Fruit fly (Drosophila melanogaster) whole organism, embryonic: Measurements from ENCODE around the gene Zaf1.

Experiments used
- Aef1 ChIP-seq: fragments of 200-800 bp; sonication (Bioruptor generic); IDR thresholded peaks from 3 replicates; pipeline ENCODE4 v1.3.6; 2022; ENCODE audit warnings: missing biosample characterization, missing genetic modification characterization
- CG10274 ChIP-seq: fragments of 200-800 bp; sonication (Bioruptor generic); optimal IDR thresholded peaks from 3 replicates; lab custom pipeline; 2017; ENCODE audit warnings: missing biosample characterization, mild to moderate bottlenecking, missing genetic modification characterization
- CG10959 ChIP-seq: fragments of 200-800 bp; sonication (Bioruptor generic); IDR thresholded peaks from 2 replicates; pipeline ENCODE4 v1.3.6; 2022; ENCODE audit warnings: missing biosample characterization, missing genetic modification characterization
- CG11085 ChIP-seq: fragments of 200-800 bp; sonication (Bioruptor generic); IDR thresholded peaks from 2 replicates; pipeline ENCODE4 v1.3.6; 2022; ENCODE audit warnings: missing biosample characterization, missing genetic modification characterization
- CG11247 ChIP-seq: fragments of 200-800 bp; sonication (Bioruptor generic); IDR thresholded peaks from 2 replicates; pipeline ENCODE4 v1.3.6; 2022; ENCODE audit warnings: missing biosample characterization, missing genetic modification characterization
- CG11696 ChIP-seq: fragments of 200-800 bp; sonication (Bioruptor generic); IDR thresholded peaks from 2 replicates; pipeline ENCODE4 v1.3.6; 2022; ENCODE audit warnings: missing biosample characterization, missing genetic modification characterization
- CG12659 ChIP-seq: fragments of 200-800 bp; sonication (Bioruptor generic); optimal IDR thresholded peaks from 3 replicates; lab custom pipeline; 2017; ENCODE audit warnings: mild to moderate bottlenecking, missing biosample characterization, missing genetic modification reagents, missing genetic modification characterization
- CG12942 ChIP-seq: fragments of 200-800 bp; sonication (Bioruptor generic); optimal IDR thresholded peaks from 3 replicates; lab custom pipeline; 2016; ENCODE audit warnings: missing biosample characterization, missing genetic modification characterization
- CG13123 ChIP-seq: fragments of 200-800 bp; sonication (Bioruptor generic); optimal IDR thresholded peaks from 2 replicates; lab custom pipeline; 2016; ENCODE audit warnings: missing biosample characterization, missing genetic modification characterization
- CG13894 ChIP-seq: fragments of 200-800 bp; sonication (Bioruptor generic); optimal IDR thresholded peaks from 3 replicates; lab custom pipeline; 2018; ENCODE audit warnings: missing biosample characterization, mild to moderate bottlenecking, missing genetic modification characterization, moderate library complexity
- CG15479 ChIP-seq: fragments of 200-800 bp; sonication (Bioruptor generic); optimal IDR thresholded peaks from 3 replicates; lab custom pipeline; 2019; ENCODE audit warnings: missing biosample characterization, mild to moderate bottlenecking, missing genetic modification characterization, moderate library complexity
- CG16815 ChIP-seq: fragments of 200-800 bp; sonication (Bioruptor generic); optimal IDR thresholded peaks from 3 replicates; lab custom pipeline; 2017; ENCODE audit warnings: missing biosample characterization, mild to moderate bottlenecking, missing genetic modification characterization
- CG17612 ChIP-seq: fragments of 200-800 bp; sonication (Bioruptor generic); IDR thresholded peaks from 2 replicates; pipeline ENCODE4 v1.3.6; 2022; ENCODE audit warnings: missing biosample characterization, missing genetic modification characterization
- CG17829 ChIP-seq: fragments of 200-800 bp; optimal IDR thresholded peaks from 2 replicates; lab custom pipeline; 2019; ENCODE audit warnings: missing biosample characterization, mild to moderate bottlenecking, missing genetic modification characterization, moderate library complexity
- CG2202 ChIP-seq: fragments of 200-800 bp; sonication (Bioruptor generic); optimal IDR thresholded peaks from 2 replicates; lab custom pipeline; 2018; ENCODE audit warnings: missing biosample characterization, mild to moderate bottlenecking, missing genetic modification characterization
- CG7357 ChIP-seq: fragments of 200-800 bp; sonication (Bioruptor generic); IDR thresholded peaks from 3 replicates; pipeline ENCODE4 v1.3.6; 2022; ENCODE audit warnings: missing biosample characterization, missing genetic modification characterization
- Chrac-16 ChIP-seq: fragments of 200-800 bp; sonication (Bioruptor generic); optimal IDR thresholded peaks from 3 replicates; lab custom pipeline; 2016; ENCODE audit warnings: missing biosample characterization, missing genetic modification characterization
- Dll ChIP-seq: fragments of 200-800 bp; sonication (Bioruptor generic); IDR thresholded peaks from 4 replicates; pipeline ENCODE4 v1.3.6; 2022; ENCODE audit warnings: missing biosample characterization, missing genetic modification characterization; ENCODE audit not compliant: partially characterized antibody
- Doc2 ChIP-seq: fragments of 200-800 bp; sonication (Bioruptor generic); IDR thresholded peaks from 2 replicates; pipeline ENCODE4 v1.3.6; 2022; ENCODE audit warnings: missing biosample characterization, missing genetic modification characterization
- H15 ChIP-seq: fragments of 200-800 bp; sonication (Bioruptor generic); IDR thresholded peaks from 3 replicates; pipeline ENCODE4 v1.3.6; 2022; ENCODE audit warnings: missing biosample characterization, missing genetic modification characterization
- HHEX ChIP-seq: fragments of 200-800 bp; sonication (Bioruptor generic); optimal IDR thresholded peaks from 3 replicates; lab custom pipeline; 2017; ENCODE audit warnings: missing biosample characterization, mild to moderate bottlenecking, missing genetic modification characterization, missing genetic modification reagents
- HmgZ ChIP-seq: fragments of 200-800 bp; sonication (Bioruptor generic); optimal IDR thresholded peaks from 2 replicates; lab custom pipeline; 2018; ENCODE audit warnings: missing biosample characterization, mild to moderate bottlenecking, missing genetic modification characterization
- Hsf ChIP-seq: fragments of 200-800 bp; sonication (Bioruptor generic); optimal IDR thresholded peaks from 3 replicates; lab custom pipeline; 2016; ENCODE audit warnings: missing biosample characterization, missing genetic modification characterization
- Myb ChIP-seq: fragments of 200-800 bp; sonication (Bioruptor generic); optimal IDR thresholded peaks from 2 replicates; lab custom pipeline; 2016; ENCODE audit warnings: missing biosample characterization, missing genetic modification characterization
- NC2α ChIP-seq: fragments of 200-800 bp; sonication (Bioruptor generic); optimal IDR thresholded peaks from 2 replicates; lab custom pipeline; 2016; ENCODE audit warnings: missing biosample characterization, missing genetic modification characterization
- Sox102F ChIP-seq: fragments of 200-800 bp; sonication (Bioruptor generic); optimal IDR thresholded peaks from 2 replicates; lab custom pipeline; 2018; ENCODE audit warnings: missing biosample characterization, mild to moderate bottlenecking, missing genetic modification characterization, moderate library complexity
- abd-A ChIP-seq: fragments of 200-800 bp; sonication (Bioruptor generic); optimal IDR thresholded peaks from 3 replicates; lab custom pipeline; 2019; ENCODE audit warnings: missing biosample characterization, mild to moderate bottlenecking, missing genetic modification characterization, moderate library complexity
- ase ChIP-seq: fragments of 200-800 bp; sonication (Bioruptor generic); IDR thresholded peaks from 3 replicates; pipeline ENCODE4 v1.3.6; 2022; ENCODE audit warnings: missing biosample characterization, missing genetic modification characterization
- chm ChIP-seq: fragments of 200-800 bp; sonication (Bioruptor generic); IDR thresholded peaks from 2 replicates; pipeline ENCODE4 v1.3.6; 2022; ENCODE audit warnings: missing biosample characterization, missing genetic modification characterization
- crol ChIP-seq: fragments of 200-800 bp; sonication (Bioruptor generic); IDR thresholded peaks from 2 replicates; pipeline ENCODE4 v1.3.6; 2022; ENCODE audit warnings: missing biosample characterization, missing genetic modification characterization
- da ChIP-seq: fragments of 200-800 bp; sonication (Bioruptor generic); optimal IDR thresholded peaks from 2 replicates; lab custom pipeline; 2016; ENCODE audit warnings: missing biosample characterization, missing genetic modification characterization
- dan ChIP-seq: fragments of 200-800 bp; sonication (Bioruptor generic); IDR thresholded peaks from 2 replicates; pipeline ENCODE4 v1.3.6; 2022; ENCODE audit warnings: missing biosample characterization, missing genetic modification characterization
- en ChIP-seq: fragments of 200-800 bp; sonication (Bioruptor generic); optimal IDR thresholded peaks from 2 replicates; lab custom pipeline; 2016; ENCODE audit warnings: missing biosample characterization, missing genetic modification characterization
- gcm ChIP-seq: fragments of 200-800 bp; sonication (Bioruptor generic); optimal IDR thresholded peaks from 2 replicates; lab custom pipeline; 2019; ENCODE audit warnings: missing biosample characterization, mild to moderate bottlenecking, missing genetic modification characterization, moderate library complexity
- gcm2 ChIP-seq: fragments of 200-800 bp; sonication (Bioruptor generic); optimal IDR thresholded peaks from 2 replicates; lab custom pipeline; 2016; ENCODE audit warnings: missing biosample characterization, missing genetic modification characterization
- gsb ChIP-seq: fragments of 200-800 bp; sonication (Bioruptor generic); IDR thresholded peaks from 2 replicates; pipeline ENCODE4 v1.3.6; 2022; ENCODE audit warnings: missing biosample characterization, missing genetic modification characterization
- klu ChIP-seq: fragments of 200-800 bp; sonication (Bioruptor generic); IDR thresholded peaks from 2 replicates; pipeline ENCODE4 v1.3.6; 2022; ENCODE audit warnings: missing biosample characterization, missing genetic modification characterization
- nerfin-2 ChIP-seq: fragments of 200-800 bp; sonication (Bioruptor generic); IDR thresholded peaks from 2 replicates; pipeline ENCODE4 v1.3.6; 2022; ENCODE audit warnings: missing biosample characterization, missing genetic modification characterization; ENCODE audit not compliant: partially characterized antibody
- otp ChIP-seq: fragments of 200-800 bp; sonication (Bioruptor generic); IDR thresholded peaks from 3 replicates; pipeline ENCODE4, ENCODE4 v1.3.6; 2022; ENCODE audit warnings: missing biosample characterization, missing genetic modification characterization
- pnt ChIP-seq: fragments of 200-800 bp; sonication (Bioruptor generic); optimal IDR thresholded peaks from 3 replicates; lab custom pipeline; 2016; ENCODE audit warnings: missing biosample characterization, missing genetic modification characterization
- sc ChIP-seq, 3 experiments: fragments of >200 bp in 2 of 3; fragments of 200-800 bp in 1 of 3; sonication (Bioruptor generic) in 1 of 3; optimal IDR thresholded peaks; 2 replicates in 2 of 3; 3 replicates in 1 of 3; lab custom pipeline; 2017; ENCODE audit warnings: mild to moderate bottlenecking in 1 of 3, missing biosample characterization in 1 of 3, missing genetic modification characterization in 1 of 3, missing genetic modification reagents in 1 of 3
- sens ChIP-seq: fragments of 200-800 bp; sonication (Bioruptor generic); peaks from one replicate; lab custom pipeline; 2016; ENCODE audit warnings: missing biosample characterization, missing genetic modification characterization
- so ChIP-seq: fragments of 200-800 bp; sonication (Bioruptor generic); IDR thresholded peaks from 3 replicates; pipeline ENCODE4 v1.3.6; 2022; ENCODE audit warnings: missing biosample characterization, missing genetic modification characterization
- ttk ChIP-seq: fragments of 200-800 bp; sonication (Bioruptor generic); IDR thresholded peaks from 2 replicates; pipeline ENCODE4 v2.1.2; 2022; ENCODE audit warnings: missing biosample characterization, missing genetic modification characterization
- tx ChIP-seq: fragments of 200-800 bp; sonication (Bioruptor generic); optimal IDR thresholded peaks from 2 replicates; lab custom pipeline; 2016; ENCODE audit warnings: missing biosample characterization, missing genetic modification characterization
- usp ChIP-seq: fragments of >200 bp; optimal IDR thresholded peaks from 2 replicates; lab custom pipeline; 2017; ENCODE audit warnings: missing biosample characterization, missing genetic modification characterization
- wor ChIP-seq: fragments of 200-800 bp; sonication (Bioruptor generic); IDR thresholded peaks from 2 replicates; pipeline ENCODE4 v1.3.6; 2022; ENCODE audit warnings: missing biosample characterization, missing genetic modification characterization
- zfh2 ChIP-seq: fragments of 200-800 bp; sonication (Bioruptor generic); optimal IDR thresholded peaks from 2 replicates; lab custom pipeline; 2016; ENCODE audit warnings: missing biosample characterization, missing genetic modification characterization

Zaf1 gene

dm6 chr3R:11614107-11614506 is 11.3 kb downstream of the Zaf1 start:
- TF ChIP-seq sens (GFP tag; lab: Kevin White, UChicago), result peak; percentile 25
- TF ChIP-seq wor (GFP tag; lab: Robert Waterston, UW), result no peak
- no peak for TF ChIP-seq Doc2
- TF ChIP-seq CG7357 (GFP tag; lab: Robert Waterston, UW), result no peak
- 0 out of 2 replicates have a peak, but pooled peaks have one; percentile 15 for TF ChIP-seq crol (GFP tag; lab: Robert Waterston, UW)
- TF ChIP-seq nerfin-2, result no peak
- TF ChIP-seq CG10959 (GFP tag; lab: Robert Waterston, UW), result no peak
- TF ChIP-seq Hsf (GFP tag; lab: Kevin White, UChicago), result no peak
- 0 out of 3 replicates have a peak, but pooled peaks have one; percentile 6 for TF ChIP-seq ase

DNA sequence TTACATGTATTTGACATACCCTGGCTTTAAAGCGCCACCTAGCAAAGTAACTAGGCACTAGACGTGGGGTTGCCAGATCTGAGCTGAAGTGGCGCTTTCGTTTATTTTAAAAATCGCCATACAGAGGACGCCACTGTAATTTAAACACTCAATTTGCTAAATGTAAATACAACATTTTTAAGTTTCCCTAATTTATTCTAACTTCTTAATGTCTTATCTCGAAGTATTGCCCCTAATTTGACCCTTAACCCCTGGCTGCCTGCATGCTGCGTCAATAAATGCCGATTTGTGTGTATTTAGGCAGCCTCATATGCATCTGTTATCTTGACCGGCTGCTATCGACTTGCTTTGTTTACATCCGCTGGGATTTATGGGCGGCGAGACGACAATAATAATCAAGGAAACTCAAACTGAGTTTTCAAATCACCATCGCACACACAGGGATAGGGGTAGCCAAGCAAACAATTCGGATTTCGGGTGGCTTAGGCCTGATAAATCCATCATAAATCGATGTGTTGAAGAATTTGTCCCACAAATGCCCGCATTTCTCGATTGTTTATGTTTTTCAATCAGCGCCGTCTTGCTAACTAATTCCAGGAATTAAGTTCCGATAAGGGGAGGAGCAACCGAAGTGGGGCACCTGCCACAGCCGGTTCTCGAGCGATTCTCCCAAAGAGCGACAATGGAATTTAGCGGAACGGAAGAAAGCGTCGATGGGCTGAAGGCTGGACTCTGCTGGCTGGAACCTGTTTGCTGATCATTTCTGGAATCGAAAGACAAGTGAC is 12.0 kb downstream of the Zaf1 start:
- no peak for TF ChIP-seq gsb (GFP tag; lab: Robert Waterston, UW)
- peak; percentile 24 for TF ChIP-seq da
- TF ChIP-seq CG11696 (GFP tag; lab: Robert Waterston, UW), result no peak
- TF ChIP-seq CG15479 (GFP tag; lab: Kevin White, UChicago), result peak; percentile 90
- TF ChIP-seq Aef1 (GFP tag; lab: Robert Waterston, UW), result peak; percentile 62
- TF ChIP-seq usp (GFP tag; lab: Kevin White, UChicago), result no peak
- TF ChIP-seq NC2α (GFP tag; lab: Kevin White, UChicago), result peak; percentile 5
- peak; percentile 31 for TF ChIP-seq HHEX (GFP tag; lab: Kevin White, UChicago)
- no peak; the same call in 1 of the 2 replicates for TF ChIP-seq dan (GFP tag; lab: Robert Waterston, UW)
- TF ChIP-seq CG12942 (GFP tag; lab: Kevin White, UChicago), result peak; percentile 62
- peak; percentile 42 for TF ChIP-seq CG16815 (GFP tag; lab: Kevin White, UChicago)
- TF ChIP-seq Chrac-16 (GFP tag; lab: Kevin White, UChicago), result peak; percentile 82
- TF ChIP-seq CG7357 (GFP tag; lab: Robert Waterston, UW), result no peak
- TF ChIP-seq ttk (GFP tag; lab: Robert Waterston, UW), result peak; percentile 34; the same call in 1 of the 2 replicates
- TF ChIP-seq CG12659 (GFP tag; lab: Kevin White, UChicago), result peak; percentile 43
- peak; percentile 15 for TF ChIP-seq CG13894
- TF ChIP-seq CG17829 (tag; lab: Kevin White, UChicago), result peak; percentile 78
- TF ChIP-seq Dll (GFP tag; lab: Robert Waterston, UW), result no peak
- TF ChIP-seq pnt, result no peak
- TF ChIP-seq otp, result peak; percentile 60; the same call in 1 of the 3 replicates
- TF ChIP-seq zfh2 (GFP tag; lab: Kevin White, UChicago), result peak; percentile 3
- peak; percentile 41 for TF ChIP-seq gcm2 (GFP tag; lab: Kevin White, UChicago)
- TF ChIP-seq CG11247 (GFP tag; lab: Robert Waterston, UW), result peak; percentile 89
- TF ChIP-seq so, result peak; percentile 55; the same call in 1 of the 3 replicates
- no peak for TF ChIP-seq CG10274 (GFP tag; lab: Kevin White, UChicago)
- peak; percentile 82 for TF ChIP-seq Myb (GFP tag; lab: Kevin White, UChicago)
- peak; percentile 75 for TF ChIP-seq H15 (GFP tag; lab: Robert Waterston, UW)
- TF ChIP-seq tx (GFP tag; lab: Kevin White, UChicago), result peak; percentile 42
- peak; percentile 56 for TF ChIP-seq CG11085 (GFP tag; lab: Robert Waterston, UW)
- TF ChIP-seq chm, result peak; percentile 12; the same call in 1 of the 2 replicates
- no peak for TF ChIP-seq CG17612 (GFP tag; lab: Robert Waterston, UW)
- peak; percentile 75 for TF ChIP-seq HmgZ (tag; lab: Kevin White, UChicago)
- TF ChIP-seq klu, result no peak
- no peak for TF ChIP-seq en (GFP tag; lab: Kevin White, UChicago)
- TF ChIP-seq sens (GFP tag; lab: Kevin White, UChicago), result peak; percentile 82
- TF ChIP-seq sc (optimal IDR thresholded peaks at IDR 0.05; lab: Kevin White, UChicago), result no peak
- TF ChIP-seq sc (GFP tag; optimal IDR thresholded peaks at IDR 0.05; lab: Kevin White, UChicago), result peak; percentile 22
- TF ChIP-seq CG13123 (GFP tag; lab: Kevin White, UChicago), result peak; percentile 27
- no peak for TF ChIP-seq nerfin-2
- TF ChIP-seq gcm, result peak; percentile 89
- TF ChIP-seq abd-A (tag; lab: Kevin White, UChicago), result no peak
- TF ChIP-seq Sox102F, result peak; percentile 76
- TF ChIP-seq CG2202, result peak; percentile 33
